Worm (Caenorhabditis elegans) whole organism, L4/young adult: ENCODE results near the gene F08C6.18.

Source experiments
- W03F9.2 ChIP-seq: fragments of 150-350 bp; optimal IDR thresholded peaks from 2 replicates; lab custom pipeline; 2014; ENCODE audit warnings: missing biosample characterization, missing genetic modification characterization
- dao-5 ChIP-seq: sonication (generic microtip); optimal IDR thresholded peaks from 2 replicates; lab custom pipeline; 2016; ENCODE audit warnings: missing genotype, missing genetic modification characterization, moderate library complexity, missing compliant biosample characterization
- him-1 ChIP-seq: sonication (generic microtip); optimal IDR thresholded peaks from 2 replicates; lab custom pipeline; 2016; ENCODE audit warnings: missing genotype, missing genetic modification reagents, missing genetic modification characterization, missing compliant biosample characterization

Gene F08C6.18

DNA sequence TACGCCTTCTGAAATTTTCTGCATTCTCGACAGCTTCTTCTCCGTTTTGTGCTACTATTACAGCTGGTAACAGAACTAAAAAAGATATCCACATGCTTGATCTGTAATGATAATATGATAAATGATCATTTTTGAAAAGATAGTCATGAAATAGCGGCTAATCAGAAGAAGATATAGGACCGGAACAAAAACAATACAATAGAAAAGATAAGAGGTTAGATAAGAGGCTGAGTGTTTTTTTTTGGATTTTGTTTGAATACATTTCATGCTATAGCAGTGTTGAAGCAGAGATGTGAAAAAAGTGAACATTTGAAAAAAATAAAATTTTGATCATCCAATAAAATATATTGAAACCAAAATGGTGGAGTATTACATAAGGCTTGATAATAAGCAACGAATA is 19.1 kb downstream of the F08C6.18 start, which contains the start of gene F46C8.8:
F46C8.8 (minus strand) TSS at position 101 of the 400 bp plus-strand sequence.
- TF ChIP-seq him-1 (no peak), W03F9.2 (tag; lab: Kevin White, UChicago) (no peak), dao-5 (tag; lab: Kevin White, UChicago) (no peak)

DNA sequence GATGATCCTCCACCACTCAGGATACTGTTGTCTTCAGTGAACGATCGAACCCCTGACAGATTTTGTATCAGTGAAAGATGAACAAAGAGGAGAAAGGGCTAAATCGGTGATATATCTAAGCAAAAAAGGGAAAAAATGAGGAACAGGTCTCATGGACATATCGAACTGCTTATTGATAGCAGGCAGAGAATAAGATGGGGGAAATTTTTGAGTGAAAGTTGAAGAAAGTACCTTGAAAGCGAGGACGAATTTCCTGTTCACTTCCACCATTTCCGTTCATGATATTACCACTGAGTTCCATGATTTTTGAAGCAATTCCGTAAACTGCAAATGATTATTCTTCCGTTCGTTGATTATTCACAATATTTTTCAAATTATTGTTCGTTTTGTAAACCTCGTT is 20.1 kb downstream of the F08C6.18 start:
- TF ChIP-seq dao-5 (tag; lab: Kevin White, UChicago) (no peak), him-1 (no peak), W03F9.2 (tag; lab: Kevin White, UChicago) (no peak)

DNA sequence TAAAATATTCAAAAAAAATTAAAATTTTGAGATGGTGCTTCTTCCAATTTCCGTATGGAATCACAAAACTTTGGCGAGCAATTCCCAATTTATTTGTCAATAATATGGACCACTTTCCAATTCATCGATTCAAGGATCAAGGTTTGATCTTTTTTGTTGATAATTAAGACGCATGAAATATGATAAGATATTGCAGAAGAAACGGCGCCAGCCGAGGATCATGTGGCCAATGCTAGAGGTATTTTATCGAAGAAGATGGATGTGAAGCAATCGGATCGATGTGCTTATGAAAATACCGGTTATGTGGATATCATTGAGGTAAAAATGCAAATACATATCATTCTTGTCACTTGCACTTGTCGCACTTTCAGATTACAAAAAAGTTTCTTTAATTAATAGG is 23.0 kb downstream of the F08C6.18 start:
- no peak for TF ChIP-seq him-1
- no peak for TF ChIP-seq W03F9.2 (tag; lab: Kevin White, UChicago)
- TF ChIP-seq dao-5 (tag; lab: Kevin White, UChicago): no peak

DNA sequence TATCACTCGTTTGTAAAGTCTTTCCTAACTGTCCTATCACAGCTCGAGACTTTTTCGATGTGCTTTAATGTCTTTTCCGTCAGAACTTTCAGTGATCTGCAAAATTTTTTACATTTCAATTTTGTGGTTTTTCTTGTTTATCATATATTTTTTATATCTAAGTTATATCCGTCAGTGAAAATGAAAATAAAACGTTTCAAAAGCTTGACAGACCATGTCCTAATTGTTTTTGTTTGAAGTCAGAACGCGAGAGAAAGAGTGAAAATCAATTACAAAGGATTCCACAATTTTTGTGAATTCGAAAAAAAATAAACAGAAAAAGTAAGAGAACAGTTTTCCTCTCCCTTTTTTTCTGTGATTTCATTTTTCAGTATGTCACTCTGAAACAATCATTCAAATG is 25.3 kb downstream of the F08C6.18 start, which contains the start of gene F46C8.1:
F46C8.1 (plus strand) TSS at position 301 of the 400 bp plus-strand sequence.
- no peak for TF ChIP-seq him-1
- no peak for TF ChIP-seq dao-5 (tag; lab: Kevin White, UChicago)
- TF ChIP-seq W03F9.2 (tag; lab: Kevin White, UChicago): no peak

DNA sequence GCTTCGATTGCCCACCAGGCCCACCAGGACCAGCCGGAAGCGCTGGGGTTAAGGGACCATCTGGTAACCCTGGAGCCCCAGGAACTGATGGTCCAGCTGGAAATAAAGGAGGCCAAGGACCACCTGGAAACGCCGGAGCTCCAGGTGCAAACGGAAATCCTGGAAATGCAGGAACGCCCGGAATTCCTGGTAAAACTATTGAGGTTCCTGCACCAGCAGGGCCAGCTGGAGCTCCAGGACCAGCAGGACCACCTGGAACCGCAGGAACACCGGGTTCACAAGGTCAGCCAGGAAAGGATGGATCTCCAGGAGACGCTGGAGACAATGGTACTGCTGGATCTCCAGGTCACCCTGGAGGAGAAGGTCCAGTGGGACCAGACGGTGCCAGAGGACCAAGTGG is 25.7 kb downstream of the F08C6.18 start:
- TF ChIP-seq W03F9.2 (tag; lab: Kevin White, UChicago): no peak
- no peak for TF ChIP-seq him-1
- TF ChIP-seq dao-5 (tag; lab: Kevin White, UChicago): no peak

DNA sequence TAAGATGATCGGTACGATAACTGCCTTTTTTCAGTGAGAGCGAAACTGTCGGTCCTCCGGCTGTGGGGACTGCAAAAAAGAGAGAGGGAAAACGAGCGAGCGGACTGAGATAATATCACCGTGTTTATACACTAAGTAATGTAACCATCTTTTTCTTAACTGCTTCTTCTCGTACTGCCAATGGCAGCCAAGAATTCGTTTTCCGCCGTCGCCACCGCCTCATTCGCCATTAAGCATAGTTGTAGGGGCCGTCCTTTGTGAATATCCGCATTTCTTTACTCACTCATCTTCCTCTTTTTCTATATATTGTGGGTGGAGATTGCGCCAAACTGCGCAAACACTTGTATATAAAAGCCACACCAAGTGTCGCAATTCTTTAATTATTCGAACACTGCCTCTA is 26.9 kb downstream of the F08C6.18 start, which contains the start of gene col-174:
col-174 (plus strand) TSS at position 301 of the 400 bp plus-strand sequence.
- no peak for TF ChIP-seq dao-5 (tag; lab: Kevin White, UChicago)
- no peak for TF ChIP-seq him-1
- TF ChIP-seq W03F9.2 (tag; lab: Kevin White, UChicago): no peak

DNA sequence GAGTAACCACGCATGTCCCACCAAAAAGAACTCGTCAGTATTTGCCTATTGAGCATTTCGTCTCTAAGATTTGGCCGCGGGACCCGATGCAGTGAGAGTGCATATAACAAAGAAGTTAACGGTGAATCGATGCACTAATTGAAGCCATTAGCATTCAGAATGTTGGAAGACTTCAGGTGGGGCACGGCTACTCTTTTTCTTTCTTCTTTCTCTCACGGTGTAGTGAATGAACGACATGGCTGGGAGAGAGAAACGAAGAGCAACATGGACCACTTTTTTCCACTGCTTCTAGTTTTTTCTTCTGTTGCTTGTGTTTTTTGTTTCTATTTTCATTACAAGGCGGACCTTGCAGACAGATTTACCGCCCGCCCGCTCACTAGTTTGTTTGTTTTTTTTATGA is 32.4 kb downstream of the F08C6.18 start:
- TF ChIP-seq W03F9.2 (tag; lab: Kevin White, UChicago) (no peak), dao-5 (tag; lab: Kevin White, UChicago) (no peak), him-1 (no peak)

DNA sequence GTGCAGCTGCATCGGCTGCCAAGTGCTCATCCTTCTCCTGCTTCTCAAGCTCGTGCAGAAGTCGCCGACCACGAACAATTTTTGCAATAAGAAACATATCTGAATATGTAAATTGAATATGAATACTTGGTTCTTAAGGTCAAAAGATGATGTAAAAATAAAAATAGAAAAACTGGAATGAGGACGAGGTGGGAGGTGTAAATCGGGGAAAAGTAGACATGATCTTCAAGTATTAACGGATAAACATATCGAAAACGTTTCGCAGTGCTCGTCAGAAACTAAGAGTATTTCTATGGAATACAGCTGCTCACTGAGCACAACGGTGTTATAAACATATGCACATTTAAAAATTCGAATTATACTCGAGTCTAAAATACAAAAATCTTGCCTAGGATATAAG is 33.4 kb downstream of the F08C6.18 start, which contains the start of gene glb-16:
glb-16 (minus strand) TSS at position 101 of the 400 bp plus-strand sequence.
- no peak for TF ChIP-seq W03F9.2 (tag; lab: Kevin White, UChicago)

DNA sequence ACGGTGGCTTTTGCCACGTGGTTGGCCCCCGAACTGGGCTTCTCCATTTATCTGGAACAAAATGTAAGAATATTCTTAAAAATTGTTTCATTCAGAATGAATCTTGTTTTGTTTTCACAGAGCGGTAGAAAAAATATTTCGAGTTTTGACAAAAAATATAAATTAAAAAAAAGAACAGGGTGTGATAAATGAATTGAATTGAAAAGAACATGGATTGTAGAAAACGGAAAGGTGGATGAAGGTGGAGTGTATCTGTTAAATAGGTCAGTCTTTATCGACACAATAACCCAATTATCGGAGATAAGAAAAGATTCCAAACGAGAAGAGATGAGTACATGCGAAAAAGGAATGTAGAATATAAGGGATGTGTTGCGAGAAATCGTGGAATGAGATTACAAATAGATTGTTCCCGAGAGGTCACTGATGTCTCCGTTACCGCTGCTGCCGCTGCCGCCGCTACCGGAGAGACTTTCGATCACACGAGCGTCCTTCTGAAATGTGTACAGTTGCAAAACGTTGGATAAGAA is 35.6 kb downstream of the F08C6.18 start, which contains the start of gene dpy-7:
dpy-7 (minus strand) TSS at position 51 of the 527 bp plus-strand sequence.
- TF ChIP-seq W03F9.2 (tag; lab: Kevin White, UChicago) (no peak), dao-5 (tag; lab: Kevin White, UChicago) (no peak), him-1 (no peak)

DNA sequence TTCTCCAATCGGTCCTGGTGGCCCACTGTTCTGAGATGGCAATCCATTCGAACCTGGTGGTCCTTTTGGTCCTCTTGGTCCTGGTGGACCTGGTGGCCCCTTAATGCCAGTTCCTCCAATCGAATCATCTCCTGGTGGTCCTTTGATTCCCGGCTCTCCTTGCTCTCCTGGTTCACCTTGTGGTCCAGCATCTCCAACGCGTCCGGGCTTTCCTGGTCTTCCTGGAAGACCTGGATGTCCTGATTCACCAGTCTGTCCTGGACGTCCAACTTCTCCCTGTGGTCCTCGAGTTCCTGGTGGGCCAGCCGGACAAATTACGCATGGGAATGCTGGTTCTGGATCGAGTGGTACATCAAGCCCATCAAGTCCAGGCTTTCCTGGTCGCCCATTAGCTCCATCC is 36.6 kb downstream of the F08C6.18 start:
- TF ChIP-seq him-1: no peak
- no peak for TF ChIP-seq W03F9.2 (tag; lab: Kevin White, UChicago)
- TF ChIP-seq dao-5 (tag; lab: Kevin White, UChicago): no peak

DNA sequence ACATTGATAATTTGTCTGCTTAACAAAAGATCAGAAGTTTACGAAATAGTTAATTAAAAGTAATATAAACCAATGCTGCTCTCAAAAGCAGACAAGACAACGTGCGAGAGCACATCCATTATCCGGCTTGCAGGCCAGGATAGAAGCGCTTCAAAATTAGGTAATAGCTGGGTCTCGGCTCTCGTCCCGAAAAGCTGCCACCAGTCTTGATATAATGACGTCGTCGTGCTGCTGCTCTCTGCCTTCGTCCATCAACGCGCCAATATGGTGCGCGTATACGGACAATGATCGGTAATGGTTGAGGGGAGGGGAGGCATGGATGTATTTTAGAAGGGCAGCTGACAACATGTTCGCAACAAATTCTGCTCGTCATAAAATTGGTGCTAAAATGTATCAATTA is 39.0 kb downstream of the F08C6.18 start:
- TF ChIP-seq dao-5 (tag; lab: Kevin White, UChicago): no peak
- TF ChIP-seq W03F9.2 (tag; lab: Kevin White, UChicago): no peak
- TF ChIP-seq him-1: no peak

DNA sequence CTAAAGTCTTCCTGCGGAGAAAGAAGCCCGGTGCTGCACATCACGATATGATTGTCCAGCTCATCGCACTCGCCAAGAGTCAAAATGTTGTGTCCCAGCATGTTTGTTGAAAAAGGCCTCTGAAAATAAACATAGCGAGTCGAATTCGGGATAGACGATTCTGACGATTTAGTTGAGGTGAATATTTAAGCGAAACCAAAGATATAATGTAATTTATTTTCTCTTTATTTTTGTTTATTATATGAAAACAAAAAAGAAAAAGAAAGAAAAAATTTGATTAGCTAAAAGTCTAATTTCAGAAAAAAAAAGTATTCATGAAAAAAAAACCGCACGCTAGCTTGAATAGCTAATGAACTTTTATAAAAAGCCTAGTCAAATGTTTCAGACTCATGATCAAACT is 40.8 kb downstream of the F08C6.18 start, which contains the start of gene ceh-14:
ceh-14 (minus strand) TSS at position 101 of the 400 bp plus-strand sequence.
- TF ChIP-seq dao-5 (tag; lab: Kevin White, UChicago): no peak
- TF ChIP-seq W03F9.2 (tag; lab: Kevin White, UChicago): no peak
- TF ChIP-seq him-1: no peak

DNA sequence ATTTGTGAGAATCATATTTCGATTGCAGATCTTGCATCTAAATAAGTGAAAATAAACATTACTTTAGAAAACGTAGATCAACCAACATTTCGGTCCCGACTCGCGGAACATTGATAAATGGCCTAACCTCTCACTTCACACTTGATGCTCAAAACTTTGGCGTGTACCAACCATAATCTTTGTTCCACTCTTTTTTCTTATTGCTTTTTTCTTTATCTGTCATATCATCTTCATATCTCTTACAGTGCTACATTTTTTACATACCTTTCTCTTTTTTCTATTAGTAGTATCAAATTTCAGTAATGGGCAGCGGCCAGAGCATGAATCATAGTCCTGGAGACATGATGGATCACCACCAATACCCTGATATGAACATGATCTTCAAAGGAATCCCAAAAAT is 48.2 kb downstream of the F08C6.18 start, which contains the start of gene F46C8.3:
F46C8.3 (plus strand) TSS at position 301 of the 400 bp plus-strand sequence.
- no peak for TF ChIP-seq him-1
- no peak for TF ChIP-seq W03F9.2 (tag; lab: Kevin White, UChicago)
- TF ChIP-seq dao-5 (tag; lab: Kevin White, UChicago): no peak

DNA sequence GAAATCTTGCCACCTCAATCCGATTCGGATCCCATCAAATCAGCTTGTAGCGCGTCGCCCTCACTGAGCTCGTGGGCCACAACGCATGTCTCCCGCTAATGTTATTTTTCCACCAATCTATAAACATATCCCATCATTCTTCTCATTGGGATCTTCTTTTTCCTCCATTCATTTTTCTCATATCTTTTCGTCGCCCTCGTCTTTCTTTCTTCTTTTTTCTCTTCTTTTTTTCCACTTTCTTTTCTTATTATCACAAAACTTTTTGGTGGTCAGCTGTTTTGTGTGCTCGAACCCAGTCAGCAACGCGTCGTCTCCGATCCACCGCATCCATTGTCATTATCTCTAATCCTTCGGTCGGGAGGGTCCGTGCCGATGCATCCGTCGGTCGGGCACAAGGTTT is 49.6 kb downstream of the F08C6.18 start:
- TF ChIP-seq W03F9.2 (tag; lab: Kevin White, UChicago): no peak
- TF ChIP-seq him-1: no peak
- no peak for TF ChIP-seq dao-5 (tag; lab: Kevin White, UChicago)
